Worm (Caenorhabditis elegans) whole organism, L3 larva: Measurements from ENCODE around the gene R148.4.

Experiments used
- aly-2 ChIP-seq: fragments of 150-350 bp; optimal IDR thresholded peaks from 2 replicates; lab custom pipeline; 2014; ENCODE audit warnings: missing biosample characterization, missing genetic modification characterization
- ceh-28 ChIP-seq: fragments of 150-350 bp; optimal IDR thresholded peaks from 2 replicates; lab custom pipeline; 2014; ENCODE audit warnings: missing biosample characterization, missing genetic modification reagents, missing genetic modification characterization
- daf-12 ChIP-seq: fragments of 150-350 bp; optimal IDR thresholded peaks from 2 replicates; lab custom pipeline; 2014; ENCODE audit warnings: missing biosample characterization, missing genetic modification reagents, missing genetic modification characterization
- pqm-1 ChIP-seq: fragments of 150-350 bp; optimal IDR thresholded peaks from 2 replicates; lab custom pipeline; 2017; ENCODE audit warnings: missing biosample characterization, missing genetic modification characterization, inconsistent platforms
- snpc-4 ChIP-seq: fragments of 150-350 bp; optimal IDR thresholded peaks from 2 replicates; lab custom pipeline; 2014; ENCODE audit warnings: missing biosample characterization, missing genetic modification characterization

DNA sequence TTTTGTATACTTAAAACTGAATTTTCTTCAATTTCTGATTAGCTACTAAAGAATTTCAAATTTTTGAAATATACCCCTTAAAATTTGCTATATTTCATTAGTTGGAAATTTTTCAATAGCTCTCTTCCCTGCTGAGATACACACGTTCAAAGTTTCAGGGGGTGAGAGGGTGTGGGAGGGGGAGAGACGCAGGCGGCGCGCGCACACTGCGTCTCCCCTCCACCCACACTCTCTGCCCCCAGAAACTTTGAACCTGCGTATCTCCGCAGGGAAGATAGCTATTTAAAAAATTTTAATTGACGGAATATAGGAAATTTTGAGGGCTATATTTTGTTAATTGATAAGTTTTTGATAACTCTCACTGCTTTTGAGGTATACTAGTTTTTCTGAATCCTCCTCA, 51.3 kb downstream of the R148.4 start:
- TF ChIP-seq pqm-1 (tag; lab: Kevin White, UChicago) (no peak), daf-12 (tag; lab: Kevin White, UChicago) (no peak), ceh-28 (tag; lab: Kevin White, UChicago) (no peak), aly-2 (tag; lab: Kevin White, UChicago) (no peak), snpc-4 (no peak)
